Worm (Caenorhabditis elegans) whole organism, L4/young adult: ENCODE measurements around the gene srw-7.

Experiments used
- W03F9.2 ChIP-seq: fragments of 150-350 bp; optimal IDR thresholded peaks from 2 replicates; lab custom pipeline; 2014; ENCODE audit warnings: missing biosample characterization, missing genetic modification characterization
- dao-5 ChIP-seq: sonication (generic microtip); optimal IDR thresholded peaks from 2 replicates; lab custom pipeline; 2016; ENCODE audit warnings: missing genotype, missing genetic modification characterization, moderate library complexity, missing compliant biosample characterization
- him-1 ChIP-seq: sonication (generic microtip); optimal IDR thresholded peaks from 2 replicates; lab custom pipeline; 2016; ENCODE audit warnings: missing genotype, missing genetic modification reagents, missing genetic modification characterization, missing compliant biosample characterization

- TF ChIP-seq him-1 (tag; lab: Kevin White, UChicago) = no peak
- TF ChIP-seq W03F9.2 (tag; lab: Kevin White, UChicago) = no peak
- TF ChIP-seq dao-5 (tag; lab: Kevin White, UChicago) = no peak
Measured at ce11 chrV:3808336-3808735, 2.3 kb downstream of the srw-7 start, which contains the start of gene srw-6.
